Fruit fly (Drosophila melanogaster) whole organism, embryonic: ENCODE measurements around the gene CG7646.

Experiments used
- Antp ChIP-seq: fragments of 200-800 bp; sonication (Bioruptor generic); optimal IDR thresholded peaks from 3 replicates; lab custom pipeline; 2016; ENCODE audit warnings: missing biosample characterization, missing genetic modification characterization
- BEAF-32 ChIP-seq: fragments of 200-800 bp; sonication (Bioruptor generic); optimal IDR thresholded peaks from 3 replicates; lab custom pipeline; 2017; ENCODE audit warnings: missing biosample characterization, missing genetic modification characterization, mild to moderate bottlenecking, moderate library complexity, missing genetic modification reagents
- Blimp-1 ChIP-seq: fragments of 200-800 bp; sonication (Bioruptor generic); optimal IDR thresholded peaks from 3 replicates; lab custom pipeline; 2018; ENCODE audit warnings: missing biosample characterization, missing genetic modification characterization, mild to moderate bottlenecking, moderate library complexity, missing genetic modification reagents
- CG1024 ChIP-seq: fragments of 200-800 bp; sonication (Bioruptor generic); IDR thresholded peaks from 2 replicates; pipeline ENCODE4 v1.3.6; 2022; ENCODE audit warnings: missing biosample characterization, missing genetic modification characterization
- CG10431 ChIP-seq: fragments of 200-800 bp; sonication (Bioruptor generic); optimal IDR thresholded peaks from 3 replicates; lab custom pipeline; 2018; ENCODE audit warnings: missing biosample characterization, mild to moderate bottlenecking, missing genetic modification characterization
- CG10565 ChIP-seq: fragments of 200-800 bp; sonication (Bioruptor generic); optimal IDR thresholded peaks from 3 replicates; lab custom pipeline; 2016; ENCODE audit warnings: missing biosample characterization, mild to moderate bottlenecking, missing genetic modification characterization
- CG13287 ChIP-seq: fragments of 200-800 bp; sonication (Bioruptor generic); IDR thresholded peaks from 2 replicates; pipeline ENCODE4 v1.3.6; 2022; ENCODE audit warnings: missing biosample characterization, missing genetic modification characterization; ENCODE audit not compliant: partially characterized antibody
- CG13624 ChIP-seq: fragments of 200-800 bp; sonication (Bioruptor generic); optimal IDR thresholded peaks from 2 replicates; lab custom pipeline; 2016; ENCODE audit warnings: missing biosample characterization, missing genetic modification characterization
- CG15601 ChIP-seq: fragments of 200-800 bp; sonication (Bioruptor generic); optimal IDR thresholded peaks from 3 replicates; lab custom pipeline; 2019; ENCODE audit warnings: missing biosample characterization, mild to moderate bottlenecking, missing genetic modification characterization, moderate library complexity
- CG16863 ChIP-seq: fragments of 200-800 bp; sonication (Bioruptor generic); optimal IDR thresholded peaks from 3 replicates; lab custom pipeline; 2016; ENCODE audit warnings: missing biosample characterization, missing genetic modification characterization
- CG18764 ChIP-seq: fragments of 200-800 bp; sonication (Bioruptor generic); optimal IDR thresholded peaks from 3 replicates; lab custom pipeline; 2016; ENCODE audit warnings: missing biosample characterization, missing genetic modification characterization
- CG30020 ChIP-seq: fragments of 200-800 bp; optimal IDR thresholded peaks from 2 replicates; lab custom pipeline; 2019; ENCODE audit warnings: missing biosample characterization, mild to moderate bottlenecking, missing genetic modification characterization, moderate library complexity
- CG3407 ChIP-seq: fragments of 200-800 bp; sonication (Bioruptor generic); optimal IDR thresholded peaks from 2 replicates; lab custom pipeline; 2018; ENCODE audit warnings: missing biosample characterization, mild to moderate bottlenecking, missing genetic modification characterization
- CG4820 ChIP-seq: fragments of 200-800 bp; sonication (Bioruptor generic); optimal IDR thresholded peaks from 3 replicates; lab custom pipeline; 2016; ENCODE audit warnings: missing biosample characterization, missing genetic modification characterization
- CG7786 ChIP-seq: fragments of 200-800 bp; sonication (Bioruptor generic); optimal IDR thresholded peaks from 2 replicates; lab custom pipeline; 2016; ENCODE audit warnings: missing biosample characterization, missing genetic modification characterization
- CG9437 ChIP-seq: fragments of 200-800 bp; sonication (Bioruptor generic); optimal IDR thresholded peaks from 2 replicates; lab custom pipeline; 2018; ENCODE audit warnings: missing biosample characterization, mild to moderate bottlenecking, missing genetic modification characterization
- CG9609 ChIP-seq: fragments of 200-800 bp; sonication (Bioruptor generic); optimal IDR thresholded peaks from 3 replicates; lab custom pipeline; 2016; ENCODE audit warnings: missing biosample characterization, missing genetic modification characterization
- CG9817 ChIP-seq: fragments of 200-800 bp; sonication (Bioruptor generic); optimal IDR thresholded peaks from 2 replicates; lab custom pipeline; 2018; ENCODE audit warnings: missing biosample characterization, mild to moderate bottlenecking, missing genetic modification characterization, moderate library complexity
- Camta ChIP-seq: fragments of 200-800 bp; sonication (Bioruptor generic); optimal IDR thresholded peaks from 2 replicates; lab custom pipeline; 2016; ENCODE audit warnings: missing biosample characterization, missing genetic modification characterization
- E2f2 ChIP-seq: fragments of 200-800 bp; sonication (Bioruptor generic); IDR thresholded peaks from 2 replicates; pipeline ENCODE4 v1.3.6; 2022; ENCODE audit warnings: missing biosample characterization, missing genetic modification characterization
- Ets65A ChIP-seq: fragments of 200-800 bp; sonication (Bioruptor generic); peaks from one replicate; lab custom pipeline; 2016; ENCODE audit warnings: missing biosample characterization, missing genetic modification characterization
- Hmr ChIP-seq: fragments of 200-800 bp; sonication (Bioruptor generic); optimal IDR thresholded peaks from 3 replicates; lab custom pipeline; 2017; ENCODE audit warnings: mild to moderate bottlenecking, missing biosample characterization, missing genetic modification reagents, missing genetic modification characterization
- Lhr ChIP-seq: fragments of 200-800 bp; sonication (Bioruptor generic); optimal IDR thresholded peaks from 3 replicates; lab custom pipeline; 2017; ENCODE audit warnings: mild to moderate bottlenecking, missing biosample characterization, missing genetic modification reagents, missing genetic modification characterization
- Med ChIP-seq: fragments of 200-800 bp; sonication (Bioruptor generic); peaks from one replicate; lab custom pipeline; 2016; ENCODE audit warnings: missing biosample characterization, missing genetic modification characterization, mild to moderate bottlenecking, inconsistent platforms, moderate library complexity
- Meics ChIP-seq: fragments of 200-800 bp; sonication (Bioruptor generic); optimal IDR thresholded peaks from 2 replicates; lab custom pipeline; 2017; ENCODE audit warnings: missing biosample characterization, mild to moderate bottlenecking, missing genetic modification characterization
- Mes4 ChIP-seq: fragments of 200-800 bp; sonication (Bioruptor generic); optimal IDR thresholded peaks from 2 replicates; lab custom pipeline; 2016; ENCODE audit warnings: missing biosample characterization, missing genetic modification characterization
- Scr ChIP-seq: fragments of 200-800 bp; sonication (Bioruptor generic); IDR thresholded peaks from 2 replicates; pipeline ENCODE4 v1.3.6; 2022; ENCODE audit warnings: missing biosample characterization, missing genetic modification characterization; ENCODE audit not compliant: partially characterized antibody
- Spps ChIP-seq: fragments of 200-800 bp; sonication (Bioruptor generic); optimal IDR thresholded peaks from 2 replicates; lab custom pipeline; 2018; ENCODE audit warnings: missing biosample characterization, mild to moderate bottlenecking, missing genetic modification characterization
- TFAM ChIP-seq: fragments of 200-800 bp; sonication (Bioruptor generic); optimal IDR thresholded peaks from 2 replicates; lab custom pipeline; 2017; ENCODE audit warnings: missing biosample characterization, missing genetic modification characterization, inconsistent platforms
- Vsx1 ChIP-seq: fragments of 200-800 bp; sonication (Bioruptor generic); optimal IDR thresholded peaks from 2 replicates; lab custom pipeline; 2017; ENCODE audit warnings: missing biosample characterization, mild to moderate bottlenecking, missing genetic modification characterization, missing genetic modification reagents
- ab ChIP-seq: fragments of 200-800 bp; sonication (Bioruptor generic); optimal IDR thresholded peaks from 2 replicates; lab custom pipeline; 2016; ENCODE audit warnings: missing biosample characterization, missing genetic modification characterization
- aop ChIP-seq: fragments of 200-800 bp; sonication (Bioruptor generic); IDR thresholded peaks from 2 replicates; pipeline ENCODE4 v1.3.6; 2022; ENCODE audit warnings: missing biosample characterization, missing genetic modification characterization
- ase ChIP-seq: fragments of 200-800 bp; sonication (Bioruptor generic); IDR thresholded peaks from 3 replicates; pipeline ENCODE4 v1.3.6; 2022; ENCODE audit warnings: missing biosample characterization, missing genetic modification characterization
- bab2 ChIP-seq: fragments of 200-800 bp; sonication (Bioruptor generic); optimal IDR thresholded peaks from 2 replicates; lab custom pipeline; 2016; ENCODE audit warnings: missing biosample characterization, missing genetic modification characterization
- bsh ChIP-seq, 2 experiments: fragments of 200-800 bp; sonication (Bioruptor generic); optimal IDR thresholded peaks; 2 replicates each; lab custom pipeline; 2017 to 2018; ENCODE audit warnings: mild to moderate bottlenecking in 2 of 2, missing biosample characterization in 2 of 2, missing genetic modification characterization in 2 of 2, moderate library complexity in 1 of 2
- cad ChIP-seq: fragments of >200 bp; optimal IDR thresholded peaks from 2 replicates; lab custom pipeline; 2017; ENCODE audit warnings: missing biosample characterization, missing genetic modification characterization
- corto ChIP-seq: fragments of 200-800 bp; sonication (Bioruptor generic); optimal IDR thresholded peaks from 2 replicates; lab custom pipeline; 2016; ENCODE audit warnings: missing biosample characterization, mild to moderate bottlenecking, missing genetic modification characterization, moderate library complexity
- fu2 ChIP-seq: fragments of 200-800 bp; sonication (Bioruptor generic); optimal IDR thresholded peaks from 2 replicates; lab custom pipeline; 2016; ENCODE audit warnings: missing biosample characterization, missing genetic modification characterization
- hbn ChIP-seq: fragments of 200-800 bp; sonication (Bioruptor generic); IDR thresholded peaks from 2 replicates; pipeline ENCODE4 v1.3.6; 2022; ENCODE audit warnings: missing biosample characterization, missing genetic modification characterization; ENCODE audit not compliant: partially characterized antibody
- inv ChIP-seq: fragments of 200-800 bp; sonication (Bioruptor generic); IDR thresholded peaks from 2 replicates; pipeline ENCODE4 v1.3.6; 2022; ENCODE audit warnings: missing biosample characterization, missing genetic modification characterization; ENCODE audit not compliant: partially characterized antibody
- lov ChIP-seq, 2 experiments: fragments of 200-800 bp in 1 of 2; fragments of >200 bp in 1 of 2; sonication (Bioruptor generic) in 1 of 2; IDR thresholded peaks in 1 of 2; optimal IDR thresholded peaks in 1 of 2; 2 replicates in 1 of 2; 3 replicates in 1 of 2; pipeline versions ENCODE4 v1.3.6 to Lab custom; 2017 to 2022; ENCODE audit warnings: missing biosample characterization in 1 of 2, missing genetic modification characterization in 1 of 2
- luna ChIP-seq: fragments of 200-800 bp; sonication (Bioruptor generic); optimal IDR thresholded peaks from 2 replicates; lab custom pipeline; 2016; ENCODE audit warnings: missing biosample characterization, missing genetic modification characterization
- nau ChIP-seq: fragments of 200-800 bp; sonication (Bioruptor generic); optimal IDR thresholded peaks from 3 replicates; lab custom pipeline; 2017; ENCODE audit warnings: missing biosample characterization, mild to moderate bottlenecking, missing genetic modification characterization, missing genetic modification reagents
- nmo ChIP-seq: fragments of 200-800 bp; sonication (Bioruptor generic); optimal IDR thresholded peaks from 2 replicates; lab custom pipeline; 2018; ENCODE audit warnings: missing biosample characterization, mild to moderate bottlenecking, missing genetic modification characterization, moderate library complexity
- peb ChIP-seq: fragments of 200-800 bp; sonication (Bioruptor generic); IDR thresholded peaks from 2 replicates; pipeline ENCODE4 v1.3.6; 2022; ENCODE audit warnings: missing biosample characterization, missing genetic modification characterization
- slp2 ChIP-seq: fragments of 200-800 bp; sonication (Bioruptor generic); optimal IDR thresholded peaks from 2 replicates; lab custom pipeline; 2016; ENCODE audit warnings: missing biosample characterization, missing genetic modification characterization
- trh ChIP-seq: fragments of 200-800 bp; sonication (Bioruptor generic); optimal IDR thresholded peaks from 2 replicates; lab custom pipeline; 2016; ENCODE audit warnings: missing biosample characterization, missing genetic modification characterization
- vfl ChIP-seq: fragments of 200-800 bp; sonication (Bioruptor generic); optimal IDR thresholded peaks from 2 replicates; lab custom pipeline; 2016; ENCODE audit warnings: missing biosample characterization, missing genetic modification characterization

CG7646 gene

DNA sequence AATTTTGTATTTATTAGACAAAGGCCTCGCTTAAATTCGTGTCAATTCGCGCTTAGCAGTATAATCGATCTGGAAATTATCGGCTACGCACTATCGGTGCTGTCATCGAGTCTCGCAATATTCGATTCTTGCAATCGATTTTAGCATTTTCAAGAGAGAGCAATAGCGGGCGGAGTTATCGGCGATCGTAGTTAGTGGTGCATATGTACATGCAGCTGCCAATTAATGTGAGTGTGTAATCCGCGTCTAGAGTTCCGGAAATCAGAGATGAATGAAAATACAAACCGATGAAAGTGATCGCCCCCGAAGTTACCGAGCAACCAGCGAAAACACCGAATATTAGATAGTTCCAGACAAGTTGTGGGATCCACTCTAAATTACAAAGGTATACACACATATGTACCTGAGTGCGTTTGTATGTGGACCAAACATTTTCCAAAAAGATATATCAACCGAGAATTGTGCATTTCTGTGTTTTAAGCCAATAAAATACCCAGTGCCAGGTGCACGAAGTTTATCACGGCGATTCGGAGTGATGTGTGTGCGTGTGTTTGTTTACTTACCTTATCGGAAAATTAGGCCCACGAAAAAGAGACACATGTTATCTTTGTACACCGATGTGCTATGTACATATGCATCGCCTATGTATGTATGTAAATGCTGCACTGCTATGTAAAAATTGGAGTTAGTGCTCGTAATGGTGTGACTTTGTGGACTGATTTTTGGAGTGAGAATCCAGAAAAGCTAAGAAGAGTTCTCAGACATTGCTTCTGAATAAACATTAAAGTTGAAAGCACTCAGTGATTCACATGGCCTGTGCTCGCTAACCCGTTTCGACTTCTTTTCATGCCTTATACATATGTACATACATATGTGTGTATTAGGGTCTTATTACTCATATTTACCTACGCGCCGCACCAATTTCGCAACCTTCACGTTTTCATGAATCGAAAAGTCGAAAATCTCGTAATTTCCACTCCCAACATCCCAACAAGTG is 14.9 kb downstream of the CG7646 start (continued):
- TF ChIP-seq Mes4 (GFP tag; lab: Kevin White, UChicago) (no peak), corto (GFP tag; lab: Kevin White, UChicago) (no peak), CG7786 (GFP tag; lab: Kevin White, UChicago) (no peak), slp2 (no peak), luna (GFP tag; lab: Kevin White, UChicago) (no peak), nmo (GFP tag; lab: Kevin White, UChicago) (no peak), nau (GFP tag; lab: Kevin White, UChicago) (no peak), E2f2 (GFP tag; lab: Robert Waterston, UW) (peak; percentile 94), inv (peak; percentile 81), Antp (no peak), Hmr (GFP tag; lab: Kevin White, UChicago) (no peak), CG4820 (GFP tag; lab: Kevin White, UChicago) (no peak), Meics (GFP tag; lab: Kevin White, UChicago) (no peak), CG16863 (GFP tag; lab: Kevin White, UChicago) (no peak), Ets65A (GFP tag; lab: Kevin White, UChicago) (peak; percentile 30), peb (GFP tag; lab: Robert Waterston, UW) (no peak), cad (GFP tag; lab: Kevin White, UChicago) (no peak), Camta (GFP tag; lab: Kevin White, UChicago) (no peak), CG9609 (no peak), ase (GFP tag; lab: Robert Waterston, UW) (no peak), bab2 (GFP tag; lab: Kevin White, UChicago) (no peak), CG10565 (GFP tag; lab: Kevin White, UChicago) (no peak), fu2 (no peak), CG3407 (GFP tag; lab: Kevin White, UChicago) (no peak), trh (GFP tag; lab: Kevin White, UChicago) (no peak), CG1024 (GFP tag; lab: Robert Waterston, UW) (no peak), CG9437 (no peak), BEAF-32 (GFP tag; lab: Kevin White, UChicago) (peak; percentile 68), CG15601 (tag; lab: Kevin White, UChicago) (no peak), hbn (GFP tag; lab: Robert Waterston, UW) (peak; percentile 82), ab (no peak), CG9817 (tag; lab: Kevin White, UChicago) (no peak), Lhr (GFP tag; lab: Kevin White, UChicago) (no peak), CG13624 (GFP tag; lab: Kevin White, UChicago) (no peak), CG30020 (tag; lab: Kevin White, UChicago) (peak; percentile 51), Blimp-1 (GFP tag; lab: Kevin White, UChicago) (no peak), Vsx1 (GFP tag; lab: Kevin White, UChicago) (peak; percentile 47), bsh (GFP tag; optimal IDR thresholded peaks at IDR 0.05; lab: Kevin White, UChicago) (no peak), lov (optimal IDR thresholded peaks at IDR 0.05; lab: Kevin White, UChicago) (no peak), lov (GFP tag; IDR thresholded peaks at IDR 0.05; lab: Robert Waterston, UW) (no peak), CG13287 (GFP tag; lab: Robert Waterston, UW) (peak; percentile 91), vfl (GFP tag; lab: Kevin White, UChicago) (no peak), Scr (GFP tag; lab: Robert Waterston, UW) (peak; percentile 90), Med (GFP tag; lab: Kevin White, UChicago) (peak; percentile 75), CG10431 (peak; percentile 35), TFAM (GFP tag; lab: Kevin White, UChicago) (no peak), Spps (tag; lab: Kevin White, UChicago) (no peak), aop (GFP tag; lab: Robert Waterston, UW) (no peak), CG18764 (GFP tag; lab: Kevin White, UChicago) (no peak)
